Fruit fly (Drosophila melanogaster) whole organism: Measurements from ENCODE around the gene CG3916.

Source experiments
- CG8478 ChIP-seq: fragments of >200 bp; optimal IDR thresholded peaks from 2 replicates; lab custom pipeline; 2018; ENCODE audit warnings: inconsistent platforms
- Dll ChIP-seq: fragments of >200 bp; optimal IDR thresholded peaks from 2 replicates; lab custom pipeline; 2017
- pan ChIP-seq: fragments of >200 bp; optimal IDR thresholded peaks from 2 replicates; lab custom pipeline; 2017
- psq ChIP-seq: fragments of >200 bp; optimal IDR thresholded peaks from 2 replicates; lab custom pipeline; 2017
- usp ChIP-seq: fragments of >200 bp; optimal IDR thresholded peaks from 2 replicates; lab custom pipeline; 2017; ENCODE audit warnings: missing biosample characterization, missing genetic modification characterization, mixed read lengths

DNA sequence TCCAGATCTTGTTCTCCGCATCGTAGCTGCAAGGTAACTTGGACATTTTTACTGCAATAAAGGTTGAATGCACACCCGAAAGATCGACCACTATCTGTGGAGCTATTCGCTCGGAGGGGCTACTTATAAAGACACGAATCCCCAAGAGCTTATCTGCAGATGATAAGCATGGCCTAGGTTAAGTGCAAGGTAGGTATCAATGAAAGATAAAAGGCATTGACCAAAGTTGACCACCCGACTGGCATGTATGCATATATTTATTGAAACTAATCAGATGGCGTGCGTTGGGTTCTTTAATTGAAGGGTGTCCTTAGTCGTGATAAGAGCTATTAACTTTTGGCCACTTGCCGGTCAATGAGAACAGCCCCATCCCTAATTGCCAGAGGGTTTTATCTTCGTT lies 19.0 kb upstream of the CG3916 start, which contains the start of gene CG4830:
- TF ChIP-seq psq (no peak), usp (no peak), pan (lab: Kevin White, UChicago) (no peak), CG8478 (lab: Kevin White, UChicago) (no peak), Dll (lab: Kevin White, UChicago) (no peak)
